Worm (Caenorhabditis elegans) whole organism, L2 larva: ENCODE results near the gene R02E12.5.

Experiments
- C34F6.9 ChIP-seq: fragments of 150-350 bp; optimal IDR thresholded peaks from 2 replicates; lab custom pipeline; 2014; ENCODE audit warnings: missing biosample characterization, missing genetic modification characterization
- F13H6.1 ChIP-seq: sonication (generic microtip); optimal IDR thresholded peaks from 2 replicates; lab custom pipeline; 2016; ENCODE audit warnings: missing genetic modification characterization, missing compliant biosample characterization
- R02D3.7 ChIP-seq: fragments of 150-350 bp; optimal IDR thresholded peaks from 2 replicates; lab custom pipeline; 2014; ENCODE audit warnings: missing biosample characterization, missing genetic modification characterization
- Y55F3AM.14 ChIP-seq: fragments of 200-800 bp; sonication (Bioruptor generic); optimal IDR thresholded peaks from 2 replicates; lab custom pipeline; 2018; ENCODE audit warnings: mild to moderate bottlenecking, missing genetic modification characterization, missing compliant biosample characterization
- ZK546.5 ChIP-seq: sonication (generic microtip); optimal IDR thresholded peaks from 2 replicates; lab custom pipeline; 2017; ENCODE audit warnings: missing biosample characterization, missing genetic modification characterization
- alr-1 ChIP-seq: fragments of 150-350 bp; optimal IDR thresholded peaks from 2 replicates; lab custom pipeline; 2014; ENCODE audit warnings: missing biosample characterization, missing genetic modification characterization
- aly-2 ChIP-seq: fragments of 150-350 bp; optimal IDR thresholded peaks from 2 replicates; lab custom pipeline; 2014; ENCODE audit warnings: missing biosample characterization, missing genetic modification characterization
- ceh-16 ChIP-seq: fragments of 150-350 bp; optimal IDR thresholded peaks from 2 replicates; lab custom pipeline; 2014; ENCODE audit warnings: missing biosample characterization, missing genetic modification characterization
- ceh-82 ChIP-seq: fragments of 150-350 bp; optimal IDR thresholded peaks from 2 replicates; lab custom pipeline; 2014; ENCODE audit warnings: missing biosample characterization, missing genetic modification characterization
- crh-2 ChIP-seq: sonication (generic microtip); optimal IDR thresholded peaks from 2 replicates; lab custom pipeline; 2017; ENCODE audit warnings: missing biosample characterization, missing genetic modification characterization
- dmd-4 ChIP-seq: sonication (generic microtip); optimal IDR thresholded peaks from 2 replicates; lab custom pipeline; 2017; ENCODE audit warnings: missing biosample characterization, missing genetic modification characterization
- elt-1 ChIP-seq: fragments of 150-350 bp; optimal IDR thresholded peaks from 2 replicates; lab custom pipeline; 2014; ENCODE audit warnings: missing biosample characterization, missing genetic modification characterization
- elt-3 ChIP-seq: sonication (generic microtip); optimal IDR thresholded peaks from 2 replicates; lab custom pipeline; 2017; ENCODE audit warnings: missing biosample characterization, missing genetic modification characterization
- fos-1 ChIP-seq: fragments of 150-350 bp; optimal IDR thresholded peaks from 2 replicates; lab custom pipeline; 2014; ENCODE audit warnings: missing biosample characterization, missing genetic modification characterization
- gmeb-1 ChIP-seq: fragments of 150-350 bp; optimal IDR thresholded peaks from 2 replicates; lab custom pipeline; 2014; ENCODE audit warnings: missing biosample characterization, missing genetic modification characterization
- lin-11 ChIP-seq: fragments of 150-350 bp; sonication (generic microtip); optimal IDR thresholded peaks from 2 replicates; lab custom pipeline; 2014; ENCODE audit warnings: missing biosample characterization, missing genetic modification characterization, inconsistent platforms, mixed read lengths
- lin-39 ChIP-seq: fragments of 150-350 bp; optimal IDR thresholded peaks from 2 replicates; lab custom pipeline; 2014; ENCODE audit warnings: missing biosample characterization, missing genetic modification reagents, missing genetic modification characterization
- mab-5 ChIP-seq: fragments of 150-350 bp; optimal IDR thresholded peaks from 2 replicates; lab custom pipeline; 2014; ENCODE audit warnings: missing biosample characterization, missing genetic modification characterization
- mdl-1 ChIP-seq, 2 experiments: fragments of 150-350 bp in 1 of 2; sonication (generic microtip) in 1 of 2; optimal IDR thresholded peaks; 2 replicates each; lab custom pipeline; 2017; ENCODE audit warnings: missing biosample characterization in 2 of 2, missing genetic modification characterization in 2 of 2
- nhr-10 ChIP-seq: sonication (generic microtip); optimal IDR thresholded peaks from 2 replicates; lab custom pipeline; 2017; ENCODE audit warnings: missing biosample characterization, missing genetic modification characterization
- nhr-12 ChIP-seq: fragments of 150-350 bp; optimal IDR thresholded peaks from 2 replicates; lab custom pipeline; 2014; ENCODE audit warnings: missing biosample characterization, missing genetic modification characterization
- nhr-129 ChIP-seq: fragments of 150-350 bp; optimal IDR thresholded peaks from 2 replicates; lab custom pipeline; 2014; ENCODE audit warnings: missing biosample characterization, missing genetic modification characterization
- nhr-21 ChIP-seq: fragments of 150-350 bp; optimal IDR thresholded peaks from 2 replicates; lab custom pipeline; 2014; ENCODE audit warnings: missing biosample characterization, missing genetic modification characterization
- nhr-237 ChIP-seq: fragments of 150-350 bp; optimal IDR thresholded peaks from 2 replicates; lab custom pipeline; 2014; ENCODE audit warnings: missing biosample characterization, missing genetic modification characterization
- nhr-6 ChIP-seq: fragments of 150-350 bp; optimal IDR thresholded peaks from 2 replicates; lab custom pipeline; 2014; ENCODE audit warnings: missing biosample characterization, missing genetic modification characterization
- nhr-77 ChIP-seq: fragments of 150-350 bp; optimal IDR thresholded peaks from 2 replicates; lab custom pipeline; 2014; ENCODE audit warnings: missing biosample characterization, missing genetic modification characterization
- skn-1 ChIP-seq: sonication (generic microtip); optimal IDR thresholded peaks from 2 replicates; lab custom pipeline; 2017; ENCODE audit warnings: missing biosample characterization, missing genetic modification characterization
- sma-3 ChIP-seq: sonication (generic microtip); optimal IDR thresholded peaks from 2 replicates; lab custom pipeline; 2016; ENCODE audit warnings: missing genetic modification reagents, missing genetic modification characterization, missing compliant biosample characterization
- sma-9 ChIP-seq, 2 experiments: fragments of 150-350 bp in 1 of 2; sonication (generic microtip) in 1 of 2; optimal IDR thresholded peaks; 2 replicates each; lab custom pipeline; 2014 to 2016; ENCODE audit warnings: missing genetic modification characterization in 2 of 2, mild to moderate bottlenecking in 1 of 2, missing biosample characterization in 1 of 2, missing compliant biosample characterization in 1 of 2, missing genetic modification reagents in 1 of 2, moderate library complexity in 1 of 2
- snpc-4 ChIP-seq: fragments of 150-350 bp; optimal IDR thresholded peaks from 2 replicates; lab custom pipeline; 2014; ENCODE audit warnings: missing biosample characterization, missing genetic modification characterization
- unc-55 ChIP-seq: fragments of 150-350 bp; sonication (generic microtip); optimal IDR thresholded peaks from 3 replicates; lab custom pipeline; 2014; ENCODE audit warnings: missing biosample characterization, missing genetic modification reagents, missing genetic modification characterization
- zag-1 ChIP-seq: fragments of 150-350 bp; optimal IDR thresholded peaks from 2 replicates; lab custom pipeline; 2014; ENCODE audit warnings: missing biosample characterization, missing genetic modification characterization
- ztf-1 ChIP-seq: fragments of 200-800 bp; sonication (Bioruptor generic); conservative IDR thresholded peaks from 2 replicates; pipeline ENCODE4 v1.3.6; 2022; ENCODE audit warnings: missing genetic modification characterization, missing compliant biosample characterization
- ztf-11 ChIP-seq: sonication (generic microtip); optimal IDR thresholded peaks from 2 replicates; lab custom pipeline; 2017; ENCODE audit warnings: missing biosample characterization, missing genetic modification characterization
- ztf-4 ChIP-seq: fragments of 150-350 bp; optimal IDR thresholded peaks from 2 replicates; lab custom pipeline; 2014; ENCODE audit warnings: missing biosample characterization, missing genetic modification characterization

The R02E12.5 gene

DNA sequence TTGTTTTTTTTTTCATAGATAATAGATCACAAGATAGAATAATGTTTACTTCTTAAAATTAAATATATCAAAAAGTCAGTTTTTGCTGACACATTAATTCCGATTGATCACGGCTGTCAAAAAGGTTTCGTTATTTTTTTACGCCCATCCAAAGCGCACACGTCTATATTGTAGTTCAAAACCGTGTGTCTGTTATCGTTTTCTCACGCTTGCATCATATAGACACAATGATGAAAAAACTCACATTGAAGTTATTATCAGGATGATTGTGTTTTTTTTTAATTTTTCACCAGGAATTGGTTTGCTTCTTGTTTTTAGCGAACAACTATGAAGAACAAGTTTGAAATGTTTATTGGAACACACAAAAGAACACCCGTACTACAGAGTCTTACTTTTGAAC, 10.6 kb downstream of the R02E12.5 start (continued):
- TF ChIP-seq sma-9 (GFP tag; optimal IDR thresholded peaks at IDR 0.05; lab: Kevin White, UChicago) (peak; percentile 76), sma-9 (tag; optimal IDR thresholded peaks at IDR 0.05; lab: Kevin White, UChicago) (no peak), sma-3 (peak; percentile 71), ceh-82 (tag; lab: Kevin White, UChicago) (no peak), lin-11 (tag; lab: Kevin White, UChicago) (no peak), aly-2 (no peak), snpc-4 (no peak)

DNA sequence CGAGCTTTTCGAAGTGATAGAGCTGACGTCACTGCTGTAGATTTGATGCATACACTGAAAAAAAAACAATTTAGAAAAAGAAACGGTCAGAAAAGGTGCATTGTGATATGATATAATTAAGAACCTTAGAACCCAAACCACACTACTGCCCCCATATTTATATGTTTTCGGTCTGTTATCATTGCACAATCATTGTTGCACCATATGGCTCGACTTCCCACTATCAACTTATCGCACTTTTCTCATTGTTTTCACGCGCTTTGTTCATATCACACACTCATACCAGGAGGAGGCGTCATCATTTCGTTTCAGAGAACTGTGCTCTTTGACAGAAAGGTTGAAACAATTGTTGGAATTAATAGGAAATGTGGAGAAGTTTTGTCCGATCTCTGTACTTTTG, 11.8 kb downstream of the R02E12.5 start:
- TF ChIP-seq nhr-12 (tag; lab: Kevin White, UChicago) = no peak
- TF ChIP-seq gmeb-1 (tag; lab: Kevin White, UChicago) = peak; percentile 51
- peak; percentile 77 for TF ChIP-seq skn-1 (tag; lab: Kevin White, UChicago)
- TF ChIP-seq F13H6.1 (tag; lab: Kevin White, UChicago) = peak; percentile 35
- peak; percentile 15 for TF ChIP-seq sma-3
- TF ChIP-seq ZK546.5 (tag; lab: Kevin White, UChicago) = no peak
- peak; percentile 99 for TF ChIP-seq nhr-129 (tag; lab: Kevin White, UChicago)
- TF ChIP-seq ceh-82 (tag; lab: Kevin White, UChicago) = no peak
- TF ChIP-seq snpc-4 = no peak
- TF ChIP-seq lin-39 (tag; lab: Kevin White, UChicago) = no peak
- no peak for TF ChIP-seq elt-3 (tag; lab: Kevin White, UChicago)
- TF ChIP-seq nhr-77 (tag; lab: Kevin White, UChicago) = no peak
- TF ChIP-seq mdl-1 (tag; optimal IDR thresholded peaks at IDR 0.05; lab: Kevin White, UChicago) = no peak
- TF ChIP-seq sma-9 (GFP tag; optimal IDR thresholded peaks at IDR 0.05; lab: Kevin White, UChicago) = peak; percentile 63
- TF ChIP-seq sma-9 (tag; optimal IDR thresholded peaks at IDR 0.05; lab: Kevin White, UChicago) = no peak
- no peak for TF ChIP-seq ceh-16 (tag; lab: Kevin White, UChicago)
- TF ChIP-seq nhr-237 (tag; lab: Kevin White, UChicago) = no peak
- TF ChIP-seq nhr-6 (tag; lab: Kevin White, UChicago) = no peak
- TF ChIP-seq aly-2 = no peak
- no peak for TF ChIP-seq nhr-10 (tag; lab: Kevin White, UChicago)
- TF ChIP-seq crh-2 (tag; lab: Kevin White, UChicago) = peak; percentile 82
- TF ChIP-seq fos-1 (tag; lab: Kevin White, UChicago) = peak; percentile 98
- no peak for TF ChIP-seq ztf-1 (GFP tag; lab: Robert Waterston, UW)
- TF ChIP-seq zag-1 (tag; lab: Kevin White, UChicago) = no peak

DNA sequence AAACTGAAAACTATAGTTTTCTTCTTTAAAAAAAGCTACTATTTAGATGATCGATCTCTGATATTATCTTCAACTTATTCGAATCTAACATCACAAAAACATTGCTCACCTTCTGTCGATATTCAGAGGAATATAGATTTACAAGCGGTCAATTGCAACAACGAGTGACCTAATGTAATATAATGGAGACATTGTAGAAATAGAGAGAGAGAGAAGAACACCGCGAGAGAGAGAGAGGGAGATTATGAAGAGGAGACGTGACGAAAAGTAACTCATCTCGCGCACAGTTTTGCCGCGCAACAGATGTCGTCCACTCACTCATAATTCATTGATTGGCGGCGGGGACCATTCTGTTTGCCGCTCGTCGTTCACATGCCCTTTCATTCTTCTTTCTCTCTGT, 13.2 kb downstream of the R02E12.5 start:
- no peak for TF ChIP-seq Y55F3AM.14 (GFP tag; lab: Kevin White, UChicago)
- TF ChIP-seq ztf-4 (tag; lab: Kevin White, UChicago) = no peak
- no peak for TF ChIP-seq C34F6.9
- TF ChIP-seq nhr-21 (tag; lab: Kevin White, UChicago) = no peak
- no peak for TF ChIP-seq gmeb-1 (tag; lab: Kevin White, UChicago)
- TF ChIP-seq mab-5 (tag; lab: Kevin White, UChicago) = no peak

DNA sequence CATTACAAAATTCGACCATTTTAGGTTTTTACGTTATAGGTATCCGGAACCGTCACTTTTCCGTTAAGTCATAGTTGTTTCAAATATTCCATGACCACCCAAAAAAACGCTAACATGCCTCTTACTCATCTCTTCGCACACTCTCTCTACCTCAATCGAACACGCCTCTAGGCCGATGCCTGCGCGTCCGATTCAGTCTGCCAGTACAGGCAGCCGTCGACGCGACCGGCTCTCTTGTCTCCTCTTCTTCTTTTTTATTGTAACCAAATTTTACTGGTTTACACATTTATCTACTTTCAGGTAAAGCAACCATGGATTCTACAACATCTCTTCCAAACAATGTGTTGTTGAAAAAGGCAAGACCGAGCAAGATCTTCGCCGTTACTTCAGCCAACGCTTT, 14.8 kb downstream of the R02E12.5 start, which contains the start of gene mop-25.1:
TSS of gene mop-25.1 (plus strand) at position 301 of the 400 bp plus-strand sequence.
- TF ChIP-seq R02D3.7 (tag; lab: Kevin White, UChicago) = no peak
- TF ChIP-seq dmd-4 = no peak
- no peak for TF ChIP-seq elt-3 (tag; lab: Kevin White, UChicago)
- TF ChIP-seq alr-1 (tag; lab: Kevin White, UChicago) = no peak
- no peak for TF ChIP-seq ztf-11
- TF ChIP-seq zag-1 (tag; lab: Kevin White, UChicago) = no peak
- no peak for TF ChIP-seq nhr-237 (tag; lab: Kevin White, UChicago)
- TF ChIP-seq nhr-12 (tag; lab: Kevin White, UChicago) = no peak
- TF ChIP-seq lin-39 (tag; lab: Kevin White, UChicago) = no peak
- TF ChIP-seq ceh-16 (tag; lab: Kevin White, UChicago) = no peak
- TF ChIP-seq elt-1 (tag; lab: Kevin White, UChicago) = no peak
- TF ChIP-seq fos-1 (tag; lab: Kevin White, UChicago) = no peak
- no peak for TF ChIP-seq sma-9 (GFP tag; optimal IDR thresholded peaks at IDR 0.05; lab: Kevin White, UChicago)
- no peak for TF ChIP-seq sma-9 (tag; optimal IDR thresholded peaks at IDR 0.05; lab: Kevin White, UChicago)
- TF ChIP-seq unc-55 (GFP tag; lab: Kevin White, UChicago) = no peak
